Worm (Caenorhabditis elegans): Measurements from ENCODE around the gene fbxa-60.

DNA sequence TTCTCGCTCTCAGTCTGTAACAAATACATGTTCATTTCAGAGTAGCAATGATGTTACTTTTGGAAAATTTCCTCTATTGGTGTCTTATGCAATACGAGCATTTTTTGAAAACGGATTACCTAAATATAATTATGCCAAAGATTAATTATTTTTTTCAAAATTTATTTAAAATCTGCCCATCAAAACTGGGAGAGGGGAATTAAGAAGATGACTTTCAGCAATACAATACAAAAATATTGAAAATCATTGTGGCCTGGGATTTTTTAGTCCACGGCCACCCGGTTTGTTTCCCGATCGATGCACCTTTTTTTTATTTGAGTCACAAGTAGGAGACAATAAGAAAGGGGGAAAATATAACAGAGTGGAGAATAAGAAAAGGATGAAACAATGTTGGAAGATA lies 8.1 kb downstream of the fbxa-60 start, which contains the start of gene fbxa-56:
- TF ChIP-seq pag-3 (tag; optimal IDR thresholded peaks at IDR 0.05; ENCODE audit: borderline replicate concordance): no peak
- TF ChIP-seq nfya-1 (tag; optimal IDR thresholded peaks at IDR 0.05): no peak
- TF ChIP-seq pha-4 (tag; optimal IDR thresholded peaks at IDR 0.05): no peak
- no peak for TF ChIP-seq fkh-10 (GFP tag; optimal IDR thresholded peaks at IDR 0.05)
- no peak for TF ChIP-seq ama-1 (optimal IDR thresholded peaks at IDR 0.05)
- no peak for TF ChIP-seq odd-2 (tag; optimal IDR thresholded peaks at IDR 0.05)
- no peak for TF ChIP-seq pax-1 (tag; optimal IDR thresholded peaks at IDR 0.05)

Measured in whole organism, late embryonic.